Fruit fly (Drosophila melanogaster) whole organism, embryonic: ENCODE measurements around the gene sit.

Experiments used
- Antp ChIP-seq: fragments of 200-800 bp; sonication (Bioruptor generic); optimal IDR thresholded peaks from 3 replicates; lab custom pipeline; 2016; ENCODE audit warnings: missing biosample characterization, missing genetic modification characterization
- B-H2 ChIP-seq: fragments of 200-800 bp; sonication (Bioruptor generic); optimal IDR thresholded peaks from 2 replicates; lab custom pipeline; 2018; ENCODE audit warnings: missing biosample characterization, mild to moderate bottlenecking, missing genetic modification characterization
- CG11093 ChIP-seq: fragments of 200-800 bp; sonication (Bioruptor generic); IDR thresholded peaks from 3 replicates; pipeline ENCODE4 v1.3.6; 2022; ENCODE audit warnings: missing biosample characterization, missing genetic modification characterization
- CG11560 ChIP-seq: fragments of 200-800 bp; sonication (Bioruptor generic); IDR thresholded peaks from 3 replicates; pipeline ENCODE4 v1.3.6; 2022; ENCODE audit warnings: missing biosample characterization, missing genetic modification characterization
- CG15073 ChIP-seq: fragments of 200-800 bp; sonication (Bioruptor generic); optimal IDR thresholded peaks from 2 replicates; lab custom pipeline; 2016; ENCODE audit warnings: missing biosample characterization, missing genetic modification characterization
- CG16815 ChIP-seq: fragments of 200-800 bp; sonication (Bioruptor generic); optimal IDR thresholded peaks from 3 replicates; lab custom pipeline; 2017; ENCODE audit warnings: missing biosample characterization, mild to moderate bottlenecking, missing genetic modification characterization
- CG1792 ChIP-seq: fragments of 200-800 bp; sonication (Bioruptor generic); optimal IDR thresholded peaks from 2 replicates; lab custom pipeline; 2016; ENCODE audit warnings: missing biosample characterization, missing genetic modification characterization
- CG30431 ChIP-seq: fragments of 200-800 bp; sonication (Bioruptor generic); optimal IDR thresholded peaks from 2 replicates; lab custom pipeline; 2017; ENCODE audit warnings: missing biosample characterization, missing genetic modification characterization
- CG3065 ChIP-seq: fragments of 200-800 bp; sonication (Bioruptor generic); optimal IDR thresholded peaks from 2 replicates; lab custom pipeline; 2016; ENCODE audit warnings: missing biosample characterization, missing genetic modification characterization
- CG4854 ChIP-seq: fragments of 200-800 bp; sonication (Bioruptor generic); optimal IDR thresholded peaks from 2 replicates; lab custom pipeline; 2016; ENCODE audit warnings: missing biosample characterization, missing genetic modification characterization, inconsistent platforms
- CG6254 ChIP-seq: fragments of 200-800 bp; sonication (Bioruptor generic); optimal IDR thresholded peaks from 3 replicates; lab custom pipeline; 2017; ENCODE audit warnings: mild to moderate bottlenecking, missing biosample characterization, missing genetic modification reagents, missing genetic modification characterization
- CG7372 ChIP-seq: fragments of 200-800 bp; sonication (Bioruptor generic); IDR thresholded peaks from 2 replicates; pipeline ENCODE4 v1.3.6; 2022; ENCODE audit warnings: missing biosample characterization, missing genetic modification characterization
- CG7928 ChIP-seq: fragments of 200-800 bp; sonication (Bioruptor generic); optimal IDR thresholded peaks from 2 replicates; lab custom pipeline; 2017; ENCODE audit warnings: missing biosample characterization, mild to moderate bottlenecking, missing genetic modification characterization
- CG8765 ChIP-seq: fragments of 200-800 bp; sonication (Bioruptor generic); IDR thresholded peaks from 2 replicates; pipeline ENCODE4 v1.3.6; 2022; ENCODE audit warnings: missing biosample characterization, missing genetic modification characterization
- Camta ChIP-seq: fragments of 200-800 bp; sonication (Bioruptor generic); optimal IDR thresholded peaks from 2 replicates; lab custom pipeline; 2016; ENCODE audit warnings: missing biosample characterization, missing genetic modification characterization
- Dll ChIP-seq: fragments of 200-800 bp; sonication (Bioruptor generic); IDR thresholded peaks from 4 replicates; pipeline ENCODE4 v1.3.6; 2022; ENCODE audit warnings: missing biosample characterization, missing genetic modification characterization; ENCODE audit not compliant: partially characterized antibody
- Ets97D ChIP-seq: fragments of 200-800 bp; sonication (Bioruptor generic); optimal IDR thresholded peaks from 3 replicates; lab custom pipeline; 2016; ENCODE audit warnings: missing biosample characterization, missing genetic modification characterization
- Fer2 ChIP-seq: fragments of 200-800 bp; sonication (Bioruptor generic); optimal IDR thresholded peaks from 2 replicates; lab custom pipeline; 2018; ENCODE audit warnings: missing biosample characterization, mild to moderate bottlenecking, missing genetic modification characterization, moderate library complexity
- Hey ChIP-seq: fragments of 200-800 bp; sonication (Bioruptor generic); optimal IDR thresholded peaks from 3 replicates; lab custom pipeline; 2018; ENCODE audit warnings: missing biosample characterization, mild to moderate bottlenecking, missing genetic modification characterization
- Hsf ChIP-seq: fragments of 200-800 bp; sonication (Bioruptor generic); optimal IDR thresholded peaks from 3 replicates; lab custom pipeline; 2016; ENCODE audit warnings: missing biosample characterization, missing genetic modification characterization
- Lpt ChIP-seq: fragments of >200 bp; optimal IDR thresholded peaks from 2 replicates; lab custom pipeline; 2018; ENCODE audit warnings: missing biosample characterization, missing genetic modification characterization
- Mes4 ChIP-seq: fragments of 200-800 bp; sonication (Bioruptor generic); optimal IDR thresholded peaks from 2 replicates; lab custom pipeline; 2016; ENCODE audit warnings: missing biosample characterization, missing genetic modification characterization
- PHDP ChIP-seq: fragments of 200-800 bp; sonication (Bioruptor generic); optimal IDR thresholded peaks from 3 replicates; lab custom pipeline; 2018; ENCODE audit warnings: missing biosample characterization, mild to moderate bottlenecking, missing genetic modification characterization, moderate library complexity
- Rfx ChIP-seq: fragments of 200-800 bp; sonication (Bioruptor generic); IDR thresholded peaks from 2 replicates; pipeline ENCODE4 v1.3.6; 2022; ENCODE audit warnings: missing biosample characterization, missing genetic modification characterization
- Scr ChIP-seq: fragments of 200-800 bp; sonication (Bioruptor generic); IDR thresholded peaks from 2 replicates; pipeline ENCODE4 v1.3.6; 2022; ENCODE audit warnings: missing biosample characterization, missing genetic modification characterization; ENCODE audit not compliant: partially characterized antibody
- Sox100B ChIP-seq: fragments of 200-800 bp; sonication (Bioruptor generic); optimal IDR thresholded peaks from 3 replicates; lab custom pipeline; 2018; ENCODE audit warnings: missing biosample characterization, mild to moderate bottlenecking, missing genetic modification characterization
- Ssrp ChIP-seq: fragments of 200-800 bp; sonication (Bioruptor generic); optimal IDR thresholded peaks from 2 replicates; lab custom pipeline; 2018; ENCODE audit warnings: missing biosample characterization, mild to moderate bottlenecking, missing genetic modification characterization, moderate library complexity
- Tbp ChIP-seq: fragments of >200 bp; optimal IDR thresholded peaks from 2 replicates; lab custom pipeline; 2018; ENCODE audit warnings: missing biosample characterization, missing genetic modification characterization
- Xrp1 ChIP-seq: fragments of 200-800 bp; sonication (Bioruptor generic); IDR thresholded peaks from 2 replicates; pipeline ENCODE4 v1.3.6; 2022; ENCODE audit warnings: missing biosample characterization, missing genetic modification characterization
- ato ChIP-seq: fragments of 200-800 bp; sonication (Bioruptor generic); IDR thresholded peaks from 2 replicates; pipeline ENCODE4 v1.3.6; 2022; ENCODE audit warnings: missing biosample characterization, missing genetic modification characterization; ENCODE audit not compliant: partially characterized antibody
- btn ChIP-seq: fragments of 200-800 bp; sonication (Bioruptor generic); optimal IDR thresholded peaks from 2 replicates; lab custom pipeline; 2016; ENCODE audit warnings: missing biosample characterization, missing genetic modification characterization
- cg ChIP-seq: fragments of 200-800 bp; sonication (Bioruptor generic); optimal IDR thresholded peaks from 3 replicates; lab custom pipeline; 2019; ENCODE audit warnings: missing biosample characterization, mild to moderate bottlenecking, missing genetic modification characterization, moderate library complexity
- chinmo ChIP-seq: fragments of 200-800 bp; sonication (Bioruptor generic); IDR thresholded peaks from 4 replicates; pipeline ENCODE4 v1.3.6; 2022; ENCODE audit warnings: missing biosample characterization, missing genetic modification characterization; ENCODE audit not compliant: partially characterized antibody
- crc ChIP-seq: fragments of 200-800 bp; sonication (Bioruptor generic); optimal IDR thresholded peaks from 2 replicates; lab custom pipeline; 2016; ENCODE audit warnings: missing biosample characterization, missing genetic modification characterization
- dysf ChIP-seq: fragments of 200-800 bp; sonication (Bioruptor generic); IDR thresholded peaks from 3 replicates; pipeline ENCODE4 v1.3.6; 2022; ENCODE audit warnings: missing biosample characterization, missing genetic modification characterization
- en ChIP-seq: fragments of 200-800 bp; sonication (Bioruptor generic); optimal IDR thresholded peaks from 2 replicates; lab custom pipeline; 2016; ENCODE audit warnings: missing biosample characterization, missing genetic modification characterization
- fd3F ChIP-seq: fragments of 200-800 bp; sonication (Bioruptor generic); optimal IDR thresholded peaks from 2 replicates; lab custom pipeline; 2018; ENCODE audit warnings: missing biosample characterization, mild to moderate bottlenecking, missing genetic modification characterization, moderate library complexity
- fru ChIP-seq: fragments of >200 bp; optimal IDR thresholded peaks from 2 replicates; lab custom pipeline; 2017
- gsb ChIP-seq: fragments of 200-800 bp; sonication (Bioruptor generic); IDR thresholded peaks from 2 replicates; pipeline ENCODE4 v1.3.6; 2022; ENCODE audit warnings: missing biosample characterization, missing genetic modification characterization
- hb ChIP-seq: fragments of 200-800 bp; sonication (Bioruptor generic); IDR thresholded peaks from 3 replicates; pipeline ENCODE4 v1.3.6; 2022; ENCODE audit warnings: missing biosample characterization, missing genetic modification characterization; ENCODE audit not compliant: partially characterized antibody
- hkb ChIP-seq, 2 experiments: fragments of 200-800 bp in 1 of 2; fragments of >200 bp in 1 of 2; sonication (Bioruptor generic) in 1 of 2; IDR thresholded peaks in 1 of 2; optimal IDR thresholded peaks in 1 of 2; 2 replicates each; pipeline versions ENCODE4 v1.3.6 to Lab custom; 2017 to 2022; ENCODE audit warnings: missing biosample characterization in 1 of 2, missing genetic modification characterization in 1 of 2
- insv ChIP-seq, 2 experiments: fragments of 200-800 bp; sonication (Bioruptor generic); optimal IDR thresholded peaks; 3 replicates each; lab custom pipeline; 2016 to 2018; ENCODE audit warnings: missing biosample characterization in 2 of 2, missing genetic modification characterization in 2 of 2
- inv ChIP-seq: fragments of 200-800 bp; sonication (Bioruptor generic); IDR thresholded peaks from 2 replicates; pipeline ENCODE4 v1.3.6; 2022; ENCODE audit warnings: missing biosample characterization, missing genetic modification characterization; ENCODE audit not compliant: partially characterized antibody
- kni ChIP-seq: fragments of 200-800 bp; sonication (Bioruptor generic); optimal IDR thresholded peaks from 3 replicates; lab custom pipeline; 2017; ENCODE audit warnings: mild to moderate bottlenecking, missing biosample characterization, missing genetic modification reagents, missing genetic modification characterization
- pfk ChIP-seq: fragments of 200-800 bp; sonication (Bioruptor generic); optimal IDR thresholded peaks from 2 replicates; lab custom pipeline; 2018; ENCODE audit warnings: missing biosample characterization, mild to moderate bottlenecking, missing genetic modification characterization, moderate library complexity
- phol ChIP-seq: fragments of 200-800 bp; sonication (Bioruptor generic); optimal IDR thresholded peaks from 3 replicates; lab custom pipeline; 2018; ENCODE audit warnings: missing biosample characterization, mild to moderate bottlenecking, missing genetic modification characterization, moderate library complexity
- pzg ChIP-seq: fragments of 200-800 bp; sonication (Bioruptor generic); optimal IDR thresholded peaks from 3 replicates; lab custom pipeline; 2018; ENCODE audit warnings: missing biosample characterization, mild to moderate bottlenecking, missing genetic modification characterization, moderate library complexity
- ro ChIP-seq: fragments of 200-800 bp; sonication (Bioruptor generic); IDR thresholded peaks from 2 replicates; pipeline ENCODE4 v1.3.6; 2022; ENCODE audit warnings: missing biosample characterization, missing genetic modification characterization
- slou ChIP-seq: fragments of 200-800 bp; sonication (Bioruptor generic); optimal IDR thresholded peaks from 3 replicates; lab custom pipeline; 2016; ENCODE audit warnings: missing biosample characterization, missing genetic modification characterization
- trem ChIP-seq: fragments of 200-800 bp; optimal IDR thresholded peaks from 3 replicates; lab custom pipeline; 2019; ENCODE audit warnings: missing biosample characterization, mild to moderate bottlenecking, missing genetic modification characterization, moderate library complexity
- zen ChIP-seq: fragments of 200-800 bp; sonication (Bioruptor generic); optimal IDR thresholded peaks from 3 replicates; lab custom pipeline; 2018; ENCODE audit warnings: missing biosample characterization, mild to moderate bottlenecking, missing genetic modification characterization, moderate library complexity

sit gene

DNA sequence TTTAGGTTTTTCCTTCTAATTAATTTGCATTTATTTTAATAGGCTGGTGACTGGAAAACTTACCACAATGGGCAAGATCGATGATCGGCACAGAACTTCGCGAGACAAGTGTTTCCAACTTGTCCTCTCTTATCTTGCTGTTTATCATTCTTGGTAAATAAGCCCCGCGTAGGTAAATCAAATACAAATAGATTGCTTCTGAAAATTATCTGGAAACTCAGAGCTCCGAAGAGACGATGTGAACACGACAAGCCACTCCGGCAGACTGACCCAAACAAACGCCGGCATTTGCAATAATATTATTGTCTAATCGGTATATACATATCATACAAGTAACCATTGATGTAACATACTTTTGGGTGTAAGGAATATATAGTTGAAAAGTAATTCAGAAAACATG is 32.1 kb downstream of the sit start, which contains the start of gene CG33099:
Gene CG33099, minus strand, starts transcription at position 268 of the 400 bp plus-strand sequence.
- TF ChIP-seq pfk, result peak; percentile 25
- TF ChIP-seq CG11093 (GFP tag; lab: Robert Waterston, UW), result no peak
- TF ChIP-seq crc (GFP tag; lab: Kevin White, UChicago), result no peak
- peak in 1 of 2 experiments; percentile 45 for TF ChIP-seq insv (GFP tag; optimal IDR thresholded peaks at IDR 0.05; lab: Kevin White, UChicago)
- no peak for TF ChIP-seq Tbp (GFP tag; lab: Kevin White, UChicago)
- no peak for TF ChIP-seq en (GFP tag; lab: Kevin White, UChicago)
- TF ChIP-seq CG16815 (GFP tag; lab: Kevin White, UChicago), result no peak
- TF ChIP-seq btn (GFP tag; lab: Kevin White, UChicago), result no peak
- no peak for TF ChIP-seq fru (lab: Kevin White, UChicago)
- no peak for TF ChIP-seq CG15073 (GFP tag; lab: Kevin White, UChicago)
- TF ChIP-seq CG1792, result peak; percentile 30
- no peak; the same call in 2 of the 3 replicates for TF ChIP-seq dysf (GFP tag; lab: Robert Waterston, UW)
- no peak for TF ChIP-seq Scr (GFP tag; lab: Robert Waterston, UW)
- TF ChIP-seq Hsf, result no peak
- no peak for TF ChIP-seq CG30431 (GFP tag; lab: Kevin White, UChicago)
- TF ChIP-seq CG4854, result no peak
- TF ChIP-seq CG8765, result no peak
- no peak for TF ChIP-seq Fer2
- no peak for TF ChIP-seq ro (GFP tag; lab: Robert Waterston, UW)
- TF ChIP-seq CG7928 (GFP tag; lab: Kevin White, UChicago), result no peak
- TF ChIP-seq ato (GFP tag; lab: Robert Waterston, UW), result no peak
- TF ChIP-seq kni, result peak; percentile 68
- peak; percentile 6 for TF ChIP-seq Antp (GFP tag; lab: Kevin White, UChicago)
- TF ChIP-seq CG3065 (GFP tag; lab: Kevin White, UChicago), result no peak
- TF ChIP-seq slou (GFP tag; lab: Kevin White, UChicago), result no peak
- TF ChIP-seq CG11560 (tag; lab: Robert Waterston, UW), result no peak
- no peak for TF ChIP-seq CG6254 (GFP tag; lab: Kevin White, UChicago)
- no peak for TF ChIP-seq Lpt (GFP tag; lab: Kevin White, UChicago)
- TF ChIP-seq Mes4, result no peak
- no peak for TF ChIP-seq pzg (GFP tag; lab: Kevin White, UChicago)
- peak; percentile 35; the same call in 1 of the 4 replicates for TF ChIP-seq chinmo (GFP tag; lab: Robert Waterston, UW)
- peak; percentile 57; the same call in 1 of the 2 replicates for TF ChIP-seq Rfx (GFP tag; lab: Robert Waterston, UW)
- TF ChIP-seq Ets97D (GFP tag; lab: Kevin White, UChicago), result no peak
- TF ChIP-seq Xrp1 (GFP tag; lab: Robert Waterston, UW), result peak; percentile 51
- no peak for TF ChIP-seq Ssrp (tag; lab: Kevin White, UChicago)
- peak; percentile 0 for TF ChIP-seq Sox100B (GFP tag; lab: Kevin White, UChicago)
- TF ChIP-seq B-H2 (GFP tag; lab: Kevin White, UChicago), result peak; percentile 51
- no peak for TF ChIP-seq inv (GFP tag; lab: Robert Waterston, UW)
- no peak for TF ChIP-seq trem
- TF ChIP-seq PHDP (tag; lab: Kevin White, UChicago), result peak; percentile 62
- TF ChIP-seq phol (tag; lab: Kevin White, UChicago), result no peak
- TF ChIP-seq Camta (GFP tag; lab: Kevin White, UChicago), result peak; percentile 16
- no peak for TF ChIP-seq hkb (optimal IDR thresholded peaks at IDR 0.05; lab: Kevin White, UChicago)
- TF ChIP-seq hkb (GFP tag; IDR thresholded peaks at IDR 0.05; lab: Robert Waterston, UW), result peak; percentile 62; the same call in 1 of the 2 replicates
- peak; percentile 51 for TF ChIP-seq Hey
- TF ChIP-seq zen (tag; lab: Kevin White, UChicago), result peak; percentile 41
- no peak for TF ChIP-seq CG7372 (GFP tag; lab: Robert Waterston, UW)
- no peak for TF ChIP-seq hb
- TF ChIP-seq gsb, result no peak
- no peak for TF ChIP-seq fd3F
- no peak for TF ChIP-seq Dll (GFP tag; lab: Robert Waterston, UW)
- TF ChIP-seq cg (GFP tag; lab: Kevin White, UChicago), result no peak
